Fruit fly (Drosophila melanogaster): ENCODE results near the gene CenG1A.

CenG1A gene

DNA sequence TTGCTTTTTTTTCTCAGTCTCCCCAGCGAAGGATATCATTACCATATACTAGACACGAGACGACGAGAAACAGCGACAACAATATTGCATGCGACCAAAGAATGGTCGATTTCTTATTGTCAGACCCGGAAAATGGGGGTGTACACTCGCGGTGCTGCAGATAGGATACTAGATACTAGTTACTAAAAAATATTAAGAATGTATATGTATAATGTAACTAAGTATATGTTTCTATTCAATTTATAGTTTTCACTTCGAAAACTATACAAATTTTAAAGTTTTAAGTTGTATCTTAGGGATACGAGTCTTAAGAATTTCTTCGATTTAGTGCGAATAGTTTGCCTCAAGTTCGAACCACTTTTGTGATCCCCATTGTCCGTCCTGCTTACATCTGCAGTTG is 58.1 kb downstream of the CenG1A start (continued):
- no peak for TF ChIP-seq hkb (optimal IDR thresholded peaks at IDR 0.05)
- TF ChIP-seq hkb (GFP tag; IDR thresholded peaks at IDR 0.05): 0 out of 2 replicates have a peak, but pooled peaks have one; percentile 13
- TF ChIP-seq CG13424 (tag; optimal IDR thresholded peaks at IDR 0.05): peak; percentile 31
- no peak for TF ChIP-seq ftz-f1 (GFP tag; optimal IDR thresholded peaks at IDR 0.05)
- TF ChIP-seq kay (GFP tag; optimal IDR thresholded peaks at IDR 0.05): no peak
- TF ChIP-seq jing (GFP tag; optimal IDR thresholded peaks at IDR 0.05): no peak
- no peak for TF ChIP-seq ranshi (GFP tag; IDR thresholded peaks at IDR 0.05)
- no peak for TF ChIP-seq NFAT (GFP tag; IDR thresholded peaks at IDR 0.05)
- TF ChIP-seq B-H2 (GFP tag; optimal IDR thresholded peaks at IDR 0.05): no peak
- peak; percentile 59 for TF ChIP-seq CG18599 (GFP tag; optimal IDR thresholded peaks at IDR 0.05)
- no peak for TF ChIP-seq CG34224 (GFP tag; IDR thresholded peaks at IDR 0.05; ENCODE audit: partially characterized antibody)
- TF ChIP-seq gcm (GFP tag; optimal IDR thresholded peaks at IDR 0.05): peak; percentile 60
- peak; percentile 44 for TF ChIP-seq trem (tag; optimal IDR thresholded peaks at IDR 0.05)
- no peak for TF ChIP-seq ap (GFP tag; IDR thresholded peaks at IDR 0.05)
- no peak for TF ChIP-seq CG8290 (GFP tag; optimal IDR thresholded peaks at IDR 0.05)
- no peak for TF ChIP-seq CG8290 (tag; optimal IDR thresholded peaks at IDR 0.05)
- TF ChIP-seq CG34422 (GFP tag; IDR thresholded peaks at IDR 0.05): 0 out of 3 replicates have a peak, but pooled peaks have one; percentile 37
- TF ChIP-seq CG3838 (GFP tag; optimal IDR thresholded peaks at IDR 0.05): no peak
- no peak for TF ChIP-seq br (optimal IDR thresholded peaks at IDR 0.05)
- TF ChIP-seq MTF-1 (GFP tag; optimal IDR thresholded peaks at IDR 0.05; ENCODE audit: borderline replicate concordance): no peak
- no peak for TF ChIP-seq CG11504 (tag; optimal IDR thresholded peaks at IDR 0.05)
- TF ChIP-seq cas (GFP tag; IDR thresholded peaks at IDR 0.05): no peak
- TF ChIP-seq sens (GFP tag): peak; percentile 52
- peak; percentile 20 for TF ChIP-seq CG6254 (GFP tag; optimal IDR thresholded peaks at IDR 0.05)
- TF ChIP-seq CG42726 (GFP tag; IDR thresholded peaks at IDR 0.05; ENCODE audit: partially characterized antibody): no peak
- TF ChIP-seq CG2875 (GFP tag; optimal IDR thresholded peaks at IDR 0.05): no peak
- peak; percentile 86 for TF ChIP-seq CG11696 (GFP tag; IDR thresholded peaks at IDR 0.05)
- no peak for TF ChIP-seq peb (GFP tag; IDR thresholded peaks at IDR 0.05)
- no peak for TF ChIP-seq cg (GFP tag; optimal IDR thresholded peaks at IDR 0.05)
- no peak for TF ChIP-seq NfI (GFP tag; optimal IDR thresholded peaks at IDR 0.05)
- no peak for TF ChIP-seq CG6791 (GFP tag; IDR thresholded peaks at IDR 0.05; ENCODE audit: partially characterized antibody)
- TF ChIP-seq CG10209 (GFP tag; optimal IDR thresholded peaks at IDR 0.05): no peak
- TF ChIP-seq dimm (GFP tag; IDR thresholded peaks at IDR 0.05): 0 out of 2 replicates have a peak, but pooled peaks have one; percentile 26
- no peak for TF ChIP-seq CG8478 (optimal IDR thresholded peaks at IDR 0.05)
- no peak for TF ChIP-seq Fer2 (tag; optimal IDR thresholded peaks at IDR 0.05)
- no peak for TF ChIP-seq chm (GFP tag; IDR thresholded peaks at IDR 0.05)
- TF ChIP-seq NC2β (GFP tag; optimal IDR thresholded peaks at IDR 0.05): no peak
- TF ChIP-seq CG16815 (GFP tag; optimal IDR thresholded peaks at IDR 0.05): no peak
- TF ChIP-seq HHEX (GFP tag; optimal IDR thresholded peaks at IDR 0.05): no peak
- TF ChIP-seq CG15073 (GFP tag; optimal IDR thresholded peaks at IDR 0.05): no peak
- no peak for TF ChIP-seq Meics (GFP tag; optimal IDR thresholded peaks at IDR 0.05)
- TF ChIP-seq CG30431 (GFP tag; optimal IDR thresholded peaks at IDR 0.05): no peak
- TF ChIP-seq CG15514 (GFP tag; optimal IDR thresholded peaks at IDR 0.05): no peak
- TF ChIP-seq Dip2 (GFP tag; IDR thresholded peaks at IDR 0.05): no peak
- TF ChIP-seq emc (GFP tag; optimal IDR thresholded peaks at IDR 0.05): no peak
- no peak for TF ChIP-seq schlank (tag; optimal IDR thresholded peaks at IDR 0.05)
- no peak for TF ChIP-seq CG5245 (GFP tag; optimal IDR thresholded peaks at IDR 0.05)
- peak; percentile 9 for TF ChIP-seq CG9437 (GFP tag; optimal IDR thresholded peaks at IDR 0.05)
- TF ChIP-seq CG9215 (GFP tag; IDR thresholded peaks at IDR 0.05): no peak
- TF ChIP-seq p53 (GFP tag; optimal IDR thresholded peaks at IDR 0.05): no peak
- TF ChIP-seq CG12104 (GFP tag; optimal IDR thresholded peaks at IDR 0.05): no peak
- TF ChIP-seq tll (GFP tag; optimal IDR thresholded peaks at IDR 0.05): no peak
- TF ChIP-seq pnt (GFP tag; optimal IDR thresholded peaks at IDR 0.05): no peak

Data from whole organism, embryonic.